Worm (Caenorhabditis elegans) whole organism, L2 larva: ENCODE measurements around the gene F10G7.10.

Source experiments
- blmp-1 ChIP-seq: sonication (generic microtip); optimal IDR thresholded peaks from 2 replicates; lab custom pipeline; 2017; ENCODE audit warnings: missing genetic modification characterization, mild to moderate bottlenecking, missing compliant biosample characterization, antibody characterized with exemption, moderate library complexity; ENCODE audit not compliant: insufficient read depth
- snpc-4 ChIP-seq: fragments of 150-350 bp; optimal IDR thresholded peaks from 2 replicates; lab custom pipeline; 2014; ENCODE audit warnings: missing biosample characterization, missing genetic modification characterization
- unc-62 ChIP-seq: fragments of 150-350 bp; optimal IDR thresholded peaks from 2 replicates; lab custom pipeline; 2014; ENCODE audit warnings: missing biosample characterization, missing genetic modification reagents, missing genetic modification characterization

- TF ChIP-seq snpc-4 (no peak), unc-62 (GFP tag; lab: Kevin White, UChicago) (no peak), blmp-1 (tag; lab: Kevin White, UChicago) (no peak)
Measured at ce11 chrII:4665359-4665758, 60.7 kb downstream of the F10G7.10 start, which contains the start of gene T05A7.11.
